Fruit fly (Drosophila melanogaster) whole organism, embryonic: ENCODE measurements around the gene Muted.
A peak's percentile ranks its signal among the peaks of the same experiment; 100 is the strongest.

Source experiments
- Bgb ChIP-seq: fragments of 200-800 bp; sonication (Bioruptor generic); IDR thresholded peaks from 2 replicates; pipeline ENCODE4 v1.3.6; 2022; ENCODE audit warnings: missing biosample characterization, missing genetic modification characterization; ENCODE audit not compliant: partially characterized antibody
- CG11247 ChIP-seq: fragments of 200-800 bp; sonication (Bioruptor generic); IDR thresholded peaks from 2 replicates; pipeline ENCODE4 v1.3.6; 2022; ENCODE audit warnings: missing biosample characterization, missing genetic modification characterization
- CG11560 ChIP-seq: fragments of 200-800 bp; sonication (Bioruptor generic); IDR thresholded peaks from 3 replicates; pipeline ENCODE4 v1.3.6; 2022; ENCODE audit warnings: missing biosample characterization, missing genetic modification characterization
- CG11723 ChIP-seq: fragments of 200-800 bp; sonication (Bioruptor generic); optimal IDR thresholded peaks from 2 replicates; lab custom pipeline; 2017; ENCODE audit warnings: missing biosample characterization, mild to moderate bottlenecking, missing genetic modification characterization
- CG12104 ChIP-seq: fragments of 200-800 bp; sonication (Bioruptor generic); optimal IDR thresholded peaks from 3 replicates; lab custom pipeline; 2016; ENCODE audit warnings: missing biosample characterization, missing genetic modification characterization
- CG13123 ChIP-seq: fragments of 200-800 bp; sonication (Bioruptor generic); optimal IDR thresholded peaks from 2 replicates; lab custom pipeline; 2016; ENCODE audit warnings: missing biosample characterization, missing genetic modification characterization
- CG13424 ChIP-seq: fragments of 200-800 bp; sonication (Bioruptor generic); optimal IDR thresholded peaks from 2 replicates; lab custom pipeline; 2019; ENCODE audit warnings: missing biosample characterization, mild to moderate bottlenecking, missing genetic modification characterization, moderate library complexity
- CG15269 ChIP-seq: fragments of 200-800 bp; sonication (Bioruptor generic); optimal IDR thresholded peaks from 2 replicates; lab custom pipeline; 2018; ENCODE audit warnings: missing biosample characterization, mild to moderate bottlenecking, missing genetic modification characterization, moderate library complexity
- CG15696 ChIP-seq: fragments of 200-800 bp; sonication (Bioruptor generic); optimal IDR thresholded peaks from 2 replicates; lab custom pipeline; 2019; ENCODE audit warnings: missing biosample characterization, mild to moderate bottlenecking, missing genetic modification characterization, moderate library complexity
- CG16863 ChIP-seq: fragments of 200-800 bp; sonication (Bioruptor generic); optimal IDR thresholded peaks from 3 replicates; lab custom pipeline; 2016; ENCODE audit warnings: missing biosample characterization, missing genetic modification characterization
- CG17385 ChIP-seq: fragments of 200-800 bp; sonication (Bioruptor generic); optimal IDR thresholded peaks from 3 replicates; lab custom pipeline; 2018; ENCODE audit warnings: missing biosample characterization, mild to moderate bottlenecking, missing genetic modification characterization
- CG17829 ChIP-seq: fragments of 200-800 bp; optimal IDR thresholded peaks from 2 replicates; lab custom pipeline; 2019; ENCODE audit warnings: missing biosample characterization, mild to moderate bottlenecking, missing genetic modification characterization, moderate library complexity
- CG18262 ChIP-seq: fragments of 200-800 bp; optimal IDR thresholded peaks from 3 replicates; lab custom pipeline; 2019; ENCODE audit warnings: missing biosample characterization, mild to moderate bottlenecking, missing genetic modification characterization, moderate library complexity
- CG3726 ChIP-seq: fragments of 200-800 bp; sonication (Bioruptor generic); IDR thresholded peaks from 3 replicates; pipeline ENCODE4, ENCODE4 v1.3.6; 2022; ENCODE audit warnings: missing biosample characterization, missing genetic modification characterization
- CG3995 ChIP-seq: fragments of 200-800 bp; sonication (Bioruptor generic); optimal IDR thresholded peaks from 3 replicates; lab custom pipeline; 2016; ENCODE audit warnings: missing biosample characterization, missing genetic modification characterization
- CG4328 ChIP-seq: fragments of 200-800 bp; sonication (Bioruptor generic); optimal IDR thresholded peaks from 3 replicates; lab custom pipeline; 2017; ENCODE audit warnings: missing biosample characterization, missing genetic modification reagents, missing genetic modification characterization
- CG6272 ChIP-seq: fragments of 200-800 bp; sonication (Bioruptor generic); IDR thresholded peaks from 2 replicates; pipeline ENCODE4 v1.3.6; 2022; ENCODE audit warnings: missing biosample characterization, missing genetic modification characterization
- CG6689 ChIP-seq: fragments of 200-800 bp; sonication (Bioruptor generic); IDR thresholded peaks from 2 replicates; pipeline ENCODE4 v1.3.6; 2022; ENCODE audit warnings: missing biosample characterization, missing genetic modification characterization
- CG9797 ChIP-seq: fragments of 200-800 bp; sonication (Bioruptor generic); optimal IDR thresholded peaks from 3 replicates; lab custom pipeline; 2018; ENCODE audit warnings: missing biosample characterization, mild to moderate bottlenecking, missing genetic modification characterization
- Camta ChIP-seq: fragments of 200-800 bp; sonication (Bioruptor generic); optimal IDR thresholded peaks from 2 replicates; lab custom pipeline; 2016; ENCODE audit warnings: missing biosample characterization, missing genetic modification characterization
- Dek ChIP-seq: fragments of 200-800 bp; sonication (Bioruptor generic); optimal IDR thresholded peaks from 3 replicates; lab custom pipeline; 2019; ENCODE audit warnings: missing biosample characterization, mild to moderate bottlenecking, missing genetic modification characterization, moderate library complexity
- Dp ChIP-seq: fragments of 200-800 bp; sonication (Bioruptor generic); optimal IDR thresholded peaks from 2 replicates; lab custom pipeline; 2018; ENCODE audit warnings: missing biosample characterization, mild to moderate bottlenecking, missing genetic modification characterization, moderate library complexity
- Dref ChIP-seq: fragments of 200-800 bp; sonication (Bioruptor generic); IDR thresholded peaks from 2 replicates; pipeline ENCODE4 v1.3.6; 2022; ENCODE audit warnings: missing biosample characterization, missing genetic modification characterization
- E2f2 ChIP-seq: fragments of 200-800 bp; sonication (Bioruptor generic); IDR thresholded peaks from 2 replicates; pipeline ENCODE4 v1.3.6; 2022; ENCODE audit warnings: missing biosample characterization, missing genetic modification characterization
- HLH4C ChIP-seq: fragments of 200-800 bp; sonication (Bioruptor generic); IDR thresholded peaks from 3 replicates; pipeline ENCODE4 v1.3.6; 2022; ENCODE audit warnings: missing biosample characterization, missing genetic modification characterization; ENCODE audit not compliant: partially characterized antibody
- Hmx ChIP-seq: fragments of 200-800 bp; sonication (Bioruptor generic); optimal IDR thresholded peaks from 2 replicates; lab custom pipeline; 2016; ENCODE audit warnings: missing biosample characterization, missing genetic modification characterization
- Ssrp ChIP-seq: fragments of 200-800 bp; sonication (Bioruptor generic); optimal IDR thresholded peaks from 2 replicates; lab custom pipeline; 2018; ENCODE audit warnings: missing biosample characterization, mild to moderate bottlenecking, missing genetic modification characterization, moderate library complexity
- TFAM ChIP-seq: fragments of 200-800 bp; sonication (Bioruptor generic); optimal IDR thresholded peaks from 2 replicates; lab custom pipeline; 2017; ENCODE audit warnings: missing biosample characterization, missing genetic modification characterization, inconsistent platforms
- Usf ChIP-seq: fragments of 200-800 bp; sonication (Bioruptor generic); optimal IDR thresholded peaks from 2 replicates; lab custom pipeline; 2017; ENCODE audit warnings: missing genotype, missing biosample characterization, missing genetic modification characterization
- az2 ChIP-seq: fragments of 200-800 bp; sonication (Bioruptor generic); optimal IDR thresholded peaks from 3 replicates; lab custom pipeline; 2016; ENCODE audit warnings: missing biosample characterization, missing genetic modification characterization
- bigmax ChIP-seq: fragments of 200-800 bp; sonication (Bioruptor generic); optimal IDR thresholded peaks from 2 replicates; lab custom pipeline; 2018; ENCODE audit warnings: missing biosample characterization, mild to moderate bottlenecking, missing genetic modification characterization
- dysf ChIP-seq: fragments of 200-800 bp; sonication (Bioruptor generic); IDR thresholded peaks from 3 replicates; pipeline ENCODE4 v1.3.6; 2022; ENCODE audit warnings: missing biosample characterization, missing genetic modification characterization
- fu2 ChIP-seq: fragments of 200-800 bp; sonication (Bioruptor generic); optimal IDR thresholded peaks from 2 replicates; lab custom pipeline; 2016; ENCODE audit warnings: missing biosample characterization, missing genetic modification characterization
- gsb-n ChIP-seq: fragments of 200-800 bp; sonication (Bioruptor generic); optimal IDR thresholded peaks from 3 replicates; lab custom pipeline; 2018; ENCODE audit warnings: missing biosample characterization, mild to moderate bottlenecking, missing genetic modification characterization
- jing ChIP-seq: fragments of 200-800 bp; sonication (Bioruptor generic); optimal IDR thresholded peaks from 2 replicates; lab custom pipeline; 2018; ENCODE audit warnings: missing biosample characterization, mild to moderate bottlenecking, missing genetic modification characterization
- kay ChIP-seq: fragments of 200-800 bp; sonication (Bioruptor generic); optimal IDR thresholded peaks from 2 replicates; lab custom pipeline; 2016; ENCODE audit warnings: missing biosample characterization, missing genetic modification characterization
- lab ChIP-seq: fragments of 200-800 bp; sonication (Bioruptor generic); optimal IDR thresholded peaks from 3 replicates; lab custom pipeline; 2017; ENCODE audit warnings: missing biosample characterization, missing genetic modification characterization, mild to moderate bottlenecking, moderate library complexity, missing genetic modification reagents
- mld ChIP-seq: fragments of 200-800 bp; sonication (Bioruptor generic); IDR thresholded peaks from 3 replicates; pipeline ENCODE4 v1.3.6; 2022; ENCODE audit warnings: missing biosample characterization, missing genetic modification characterization; ENCODE audit not compliant: partially characterized antibody
- nom ChIP-seq: fragments of 200-800 bp; sonication (Bioruptor generic); optimal IDR thresholded peaks from 2 replicates; lab custom pipeline; 2017; ENCODE audit warnings: missing biosample characterization, missing genetic modification characterization, mild to moderate bottlenecking, moderate library complexity, missing genetic modification reagents
- otp ChIP-seq: fragments of 200-800 bp; sonication (Bioruptor generic); IDR thresholded peaks from 3 replicates; pipeline ENCODE4, ENCODE4 v1.3.6; 2022; ENCODE audit warnings: missing biosample characterization, missing genetic modification characterization
- peb ChIP-seq: fragments of 200-800 bp; sonication (Bioruptor generic); IDR thresholded peaks from 2 replicates; pipeline ENCODE4 v1.3.6; 2022; ENCODE audit warnings: missing biosample characterization, missing genetic modification characterization
- psq ChIP-seq: fragments of 200-800 bp; sonication (Bioruptor generic); optimal IDR thresholded peaks from 2 replicates; lab custom pipeline; 2017; ENCODE audit warnings: missing biosample characterization, missing genetic modification characterization
- ro ChIP-seq: fragments of 200-800 bp; sonication (Bioruptor generic); IDR thresholded peaks from 2 replicates; pipeline ENCODE4 v1.3.6; 2022; ENCODE audit warnings: missing biosample characterization, missing genetic modification characterization
- sc ChIP-seq, 3 experiments: fragments of >200 bp in 2 of 3; fragments of 200-800 bp in 1 of 3; sonication (Bioruptor generic) in 1 of 3; optimal IDR thresholded peaks; 2 replicates in 2 of 3; 3 replicates in 1 of 3; lab custom pipeline; 2017; ENCODE audit warnings: mild to moderate bottlenecking in 1 of 3, missing biosample characterization in 1 of 3, missing genetic modification characterization in 1 of 3, missing genetic modification reagents in 1 of 3
- so ChIP-seq: fragments of 200-800 bp; sonication (Bioruptor generic); IDR thresholded peaks from 3 replicates; pipeline ENCODE4 v1.3.6; 2022; ENCODE audit warnings: missing biosample characterization, missing genetic modification characterization
- sqz ChIP-seq: fragments of 200-800 bp; sonication (Bioruptor generic); optimal IDR thresholded peaks from 3 replicates; lab custom pipeline; 2018; ENCODE audit warnings: missing biosample characterization, mild to moderate bottlenecking, missing genetic modification characterization
- tgo ChIP-seq: fragments of 200-800 bp; sonication (Bioruptor generic); IDR thresholded peaks from 3 replicates; pipeline ENCODE4 v1.3.6; 2022; ENCODE audit warnings: missing biosample characterization, missing genetic modification characterization
- zf30C ChIP-seq: fragments of 200-800 bp; sonication (Bioruptor generic); optimal IDR thresholded peaks from 3 replicates; lab custom pipeline; 2018; ENCODE audit warnings: missing biosample characterization, mild to moderate bottlenecking, missing genetic modification characterization

The Muted gene

DNA sequence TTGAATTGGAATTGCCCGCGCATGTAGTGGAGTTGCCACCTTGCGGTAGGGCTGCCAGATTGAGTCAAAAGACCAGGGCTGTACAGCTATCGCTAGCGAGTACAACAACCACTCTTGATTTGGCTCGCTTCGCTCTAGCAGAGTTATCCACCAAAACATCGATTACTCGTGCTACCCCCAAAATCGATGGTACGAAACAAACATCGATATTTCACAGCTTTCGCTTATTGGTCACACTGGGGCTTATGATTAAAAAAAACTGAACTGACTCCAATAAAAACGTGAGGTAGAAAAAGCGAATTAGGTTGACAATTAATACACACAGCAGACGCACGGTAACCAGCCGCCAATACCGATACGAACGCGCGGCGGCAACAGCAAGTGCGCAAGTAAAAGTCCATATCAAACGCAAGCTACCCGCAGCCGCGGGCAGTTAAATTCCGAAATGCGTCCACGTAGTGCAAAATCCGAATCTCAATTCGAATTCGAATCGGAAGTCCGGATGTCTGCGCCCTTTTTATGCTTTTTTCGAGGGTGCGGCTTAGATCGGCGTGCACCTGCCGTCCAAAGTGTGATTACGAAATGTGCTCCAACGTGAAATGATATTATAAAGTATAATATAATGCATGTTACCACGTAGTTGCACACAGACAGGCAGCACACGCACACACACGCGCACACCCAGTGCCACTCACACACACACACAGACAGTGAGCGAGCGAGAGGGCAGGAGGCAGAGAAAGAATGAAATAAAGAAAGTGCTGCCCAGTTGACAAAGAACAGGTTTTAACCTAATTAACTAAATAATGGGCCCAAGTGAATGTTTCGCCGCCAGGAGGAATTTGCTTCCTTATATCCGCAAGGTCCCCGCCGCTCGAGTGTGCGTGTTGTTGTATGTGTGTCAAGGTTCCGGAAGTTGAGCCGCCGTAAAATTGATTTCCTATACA, 5.7 kb upstream of the Muted start, which contains the start of gene Sar1 (continued):
- TF ChIP-seq tgo (GFP tag; lab: Robert Waterston, UW), result no peak
- TF ChIP-seq E2f2, result peak; percentile 100
- peak; percentile 37 for TF ChIP-seq nom
- no peak for TF ChIP-seq CG3995 (GFP tag; lab: Kevin White, UChicago)
- TF ChIP-seq Ssrp (tag; lab: Kevin White, UChicago), result no peak
- TF ChIP-seq dysf (GFP tag; lab: Robert Waterston, UW), result no peak
- peak; percentile 97 for TF ChIP-seq Bgb (GFP tag; lab: Robert Waterston, UW)
- TF ChIP-seq ro, result no peak
- peak; percentile 91 for TF ChIP-seq sqz (GFP tag; lab: Kevin White, UChicago)
- TF ChIP-seq bigmax, result no peak
- TF ChIP-seq CG4328 (GFP tag; lab: Kevin White, UChicago), result no peak
- peak; percentile 70 for TF ChIP-seq gsb-n (tag; lab: Kevin White, UChicago)
- TF ChIP-seq CG3726 (GFP tag; lab: Robert Waterston, UW), result no peak
- TF ChIP-seq CG12104, result no peak
- no peak for TF ChIP-seq Hmx (GFP tag; lab: Kevin White, UChicago)
- TF ChIP-seq CG13123, result no peak
- peak; percentile 25 for TF ChIP-seq CG13424
- peak; percentile 11 for TF ChIP-seq lab (GFP tag; lab: Kevin White, UChicago)
- no peak for TF ChIP-seq zf30C (GFP tag; lab: Kevin White, UChicago)
- no peak for TF ChIP-seq CG17385 (GFP tag; lab: Kevin White, UChicago)
- TF ChIP-seq CG16863 (GFP tag; lab: Kevin White, UChicago), result no peak
- TF ChIP-seq CG6689 (GFP tag; lab: Robert Waterston, UW), result no peak
- peak; percentile 98 for TF ChIP-seq CG9797 (GFP tag; lab: Kevin White, UChicago)
- TF ChIP-seq otp, result no peak
- TF ChIP-seq so (GFP tag; lab: Robert Waterston, UW), result no peak
- TF ChIP-seq mld (GFP tag; lab: Robert Waterston, UW), result peak; percentile 72; the same call in 2 of the 3 replicates
- TF ChIP-seq Dek (tag; lab: Kevin White, UChicago), result peak; percentile 41
- TF ChIP-seq az2 (GFP tag; lab: Kevin White, UChicago), result no peak
- TF ChIP-seq CG15269 (tag; lab: Kevin White, UChicago), result no peak
- TF ChIP-seq fu2, result peak; percentile 51
- TF ChIP-seq CG15696, result no peak
- peak; percentile 89 for TF ChIP-seq CG11560
- no peak for TF ChIP-seq peb (GFP tag; lab: Robert Waterston, UW)
- 0 out of 2 replicates have a peak, but pooled peaks have one; percentile 19 for TF ChIP-seq CG6272
- TF ChIP-seq CG17829 (tag; lab: Kevin White, UChicago), result peak; percentile 50
- TF ChIP-seq sc (optimal IDR thresholded peaks at IDR 0.05; lab: Kevin White, UChicago), result no peak
- no peak for TF ChIP-seq sc (GFP tag; optimal IDR thresholded peaks at IDR 0.05; lab: Kevin White, UChicago)
- peak; percentile 35 for TF ChIP-seq Camta (GFP tag; lab: Kevin White, UChicago)
- TF ChIP-seq CG11723 (GFP tag; lab: Kevin White, UChicago), result no peak
- no peak for TF ChIP-seq TFAM
- TF ChIP-seq Usf (GFP tag; lab: Kevin White, UChicago), result no peak
- no peak for TF ChIP-seq jing (GFP tag; lab: Kevin White, UChicago)
- peak; percentile 98 for TF ChIP-seq Dref
- no peak for TF ChIP-seq psq
- TF ChIP-seq Dp (GFP tag; lab: Kevin White, UChicago), result peak; percentile 100
- no peak for TF ChIP-seq CG11247 (GFP tag; lab: Robert Waterston, UW)
- TF ChIP-seq kay, result no peak
- peak; percentile 82 for TF ChIP-seq HLH4C
- TF ChIP-seq CG18262, result no peak
